Fruit fly (Drosophila melanogaster) whole organism, embryonic: ENCODE data around the gene CG46439.
A peak's percentile ranks its signal among the peaks of the same experiment; 100 is the strongest.

Experiments
- Atf6 ChIP-seq: fragments of 200-800 bp; sonication (Bioruptor generic); IDR thresholded peaks from 2 replicates; pipeline ENCODE4 v1.3.6; 2022; ENCODE audit warnings: missing biosample characterization, missing genetic modification characterization
- Bdp1 ChIP-seq: fragments of 200-800 bp; sonication (Bioruptor generic); optimal IDR thresholded peaks from 3 replicates; lab custom pipeline; 2016; ENCODE audit warnings: missing biosample characterization, missing genetic modification characterization
- CG10543 ChIP-seq: fragments of 200-800 bp; sonication (Bioruptor generic); optimal IDR thresholded peaks from 3 replicates; lab custom pipeline; 2017; ENCODE audit warnings: missing biosample characterization, mild to moderate bottlenecking, missing genetic modification characterization, moderate library complexity
- CG10959 ChIP-seq: fragments of 200-800 bp; sonication (Bioruptor generic); IDR thresholded peaks from 2 replicates; pipeline ENCODE4 v1.3.6; 2022; ENCODE audit warnings: missing biosample characterization, missing genetic modification characterization
- CG11456 ChIP-seq: fragments of 200-800 bp; sonication (Bioruptor generic); IDR thresholded peaks from 3 replicates; pipeline ENCODE4 v1.3.6; 2022; ENCODE audit warnings: missing biosample characterization, missing genetic modification characterization
- CG12769 ChIP-seq: fragments of 200-800 bp; sonication (Bioruptor generic); optimal IDR thresholded peaks from 2 replicates; lab custom pipeline; 2019; ENCODE audit warnings: missing biosample characterization, mild to moderate bottlenecking, missing genetic modification characterization, moderate library complexity
- CG13287 ChIP-seq: fragments of 200-800 bp; sonication (Bioruptor generic); IDR thresholded peaks from 2 replicates; pipeline ENCODE4 v1.3.6; 2022; ENCODE audit warnings: missing biosample characterization, missing genetic modification characterization; ENCODE audit not compliant: partially characterized antibody
- CG13894 ChIP-seq: fragments of 200-800 bp; sonication (Bioruptor generic); optimal IDR thresholded peaks from 3 replicates; lab custom pipeline; 2018; ENCODE audit warnings: missing biosample characterization, mild to moderate bottlenecking, missing genetic modification characterization, moderate library complexity
- CG15269 ChIP-seq: fragments of 200-800 bp; sonication (Bioruptor generic); optimal IDR thresholded peaks from 2 replicates; lab custom pipeline; 2018; ENCODE audit warnings: missing biosample characterization, mild to moderate bottlenecking, missing genetic modification characterization, moderate library complexity
- CG1832 ChIP-seq: fragments of 200-800 bp; sonication (Bioruptor generic); optimal IDR thresholded peaks from 2 replicates; lab custom pipeline; 2017; ENCODE audit warnings: missing biosample characterization, mild to moderate bottlenecking, missing genetic modification characterization, inconsistent platforms
- CG2199 ChIP-seq: fragments of 200-800 bp; sonication (Bioruptor generic); IDR thresholded peaks from 3 replicates; pipeline ENCODE4 v1.3.6; 2022; ENCODE audit warnings: missing biosample characterization, missing genetic modification characterization
- CG3065 ChIP-seq: fragments of 200-800 bp; sonication (Bioruptor generic); optimal IDR thresholded peaks from 2 replicates; lab custom pipeline; 2016; ENCODE audit warnings: missing biosample characterization, missing genetic modification characterization
- CG3995 ChIP-seq: fragments of 200-800 bp; sonication (Bioruptor generic); optimal IDR thresholded peaks from 3 replicates; lab custom pipeline; 2016; ENCODE audit warnings: missing biosample characterization, missing genetic modification characterization
- CG4707 ChIP-seq: fragments of 200-800 bp; sonication (Bioruptor generic); optimal IDR thresholded peaks from 2 replicates; lab custom pipeline; 2018; ENCODE audit warnings: missing biosample characterization, mild to moderate bottlenecking, missing genetic modification characterization, moderate library complexity
- CG9437 ChIP-seq: fragments of 200-800 bp; sonication (Bioruptor generic); optimal IDR thresholded peaks from 2 replicates; lab custom pipeline; 2018; ENCODE audit warnings: missing biosample characterization, mild to moderate bottlenecking, missing genetic modification characterization
- D19A ChIP-seq: fragments of 200-800 bp; optimal IDR thresholded peaks from 3 replicates; lab custom pipeline; 2019; ENCODE audit warnings: missing biosample characterization, mild to moderate bottlenecking, missing genetic modification characterization, moderate library complexity
- Hr78 ChIP-seq, 2 experiments: fragments of 200-800 bp in 1 of 2; fragments of >200 bp in 1 of 2; sonication (Bioruptor generic) in 1 of 2; optimal IDR thresholded peaks; 2 replicates each; lab custom pipeline; 2017 to 2019; ENCODE audit warnings: missing biosample characterization in 2 of 2, missing genetic modification characterization in 2 of 2, mild to moderate bottlenecking in 1 of 2, moderate library complexity in 1 of 2
- Med ChIP-seq: fragments of 200-800 bp; sonication (Bioruptor generic); peaks from one replicate; lab custom pipeline; 2016; ENCODE audit warnings: missing biosample characterization, missing genetic modification characterization, mild to moderate bottlenecking, inconsistent platforms, moderate library complexity
- Myb ChIP-seq: fragments of 200-800 bp; sonication (Bioruptor generic); optimal IDR thresholded peaks from 2 replicates; lab custom pipeline; 2016; ENCODE audit warnings: missing biosample characterization, missing genetic modification characterization
- NC2β ChIP-seq: fragments of 200-800 bp; sonication (Bioruptor generic); optimal IDR thresholded peaks from 2 replicates; lab custom pipeline; 2016; ENCODE audit warnings: missing biosample characterization, missing genetic modification characterization
- Nf-YB ChIP-seq: fragments of 200-800 bp; sonication (Bioruptor generic); optimal IDR thresholded peaks from 3 replicates; lab custom pipeline; 2019; ENCODE audit warnings: missing biosample characterization, mild to moderate bottlenecking, missing genetic modification characterization, moderate library complexity
- NfI ChIP-seq: fragments of 200-800 bp; sonication (Bioruptor generic); optimal IDR thresholded peaks from 3 replicates; lab custom pipeline; 2018; ENCODE audit warnings: missing biosample characterization, mild to moderate bottlenecking, missing genetic modification characterization, moderate library complexity
- Ssrp ChIP-seq: fragments of 200-800 bp; sonication (Bioruptor generic); optimal IDR thresholded peaks from 2 replicates; lab custom pipeline; 2018; ENCODE audit warnings: missing biosample characterization, mild to moderate bottlenecking, missing genetic modification characterization, moderate library complexity
- TFAM ChIP-seq: fragments of 200-800 bp; sonication (Bioruptor generic); optimal IDR thresholded peaks from 2 replicates; lab custom pipeline; 2017; ENCODE audit warnings: missing biosample characterization, missing genetic modification characterization, inconsistent platforms
- aop ChIP-seq: fragments of 200-800 bp; sonication (Bioruptor generic); IDR thresholded peaks from 2 replicates; pipeline ENCODE4 v1.3.6; 2022; ENCODE audit warnings: missing biosample characterization, missing genetic modification characterization
- ap ChIP-seq: fragments of 200-800 bp; sonication (Bioruptor generic); IDR thresholded peaks from 2 replicates; pipeline ENCODE4 v1.3.6; 2022; ENCODE audit warnings: missing biosample characterization, missing genetic modification characterization
- bab2 ChIP-seq: fragments of 200-800 bp; sonication (Bioruptor generic); optimal IDR thresholded peaks from 2 replicates; lab custom pipeline; 2016; ENCODE audit warnings: missing biosample characterization, missing genetic modification characterization
- bbx ChIP-seq: fragments of 200-800 bp; sonication (Bioruptor generic); IDR thresholded peaks from 2 replicates; pipeline ENCODE4 v1.3.6; 2022; ENCODE audit warnings: missing biosample characterization, missing genetic modification characterization; ENCODE audit not compliant: partially characterized antibody
- btn ChIP-seq: fragments of 200-800 bp; sonication (Bioruptor generic); optimal IDR thresholded peaks from 2 replicates; lab custom pipeline; 2016; ENCODE audit warnings: missing biosample characterization, missing genetic modification characterization
- cad ChIP-seq: fragments of >200 bp; optimal IDR thresholded peaks from 2 replicates; lab custom pipeline; 2017; ENCODE audit warnings: missing biosample characterization, missing genetic modification characterization
- chinmo ChIP-seq: fragments of 200-800 bp; sonication (Bioruptor generic); IDR thresholded peaks from 4 replicates; pipeline ENCODE4 v1.3.6; 2022; ENCODE audit warnings: missing biosample characterization, missing genetic modification characterization; ENCODE audit not compliant: partially characterized antibody
- ci ChIP-seq: fragments of 200-800 bp; sonication (Bioruptor generic); IDR thresholded peaks from 3 replicates; pipeline ENCODE4 v1.3.6; 2022; ENCODE audit warnings: missing biosample characterization, missing genetic modification characterization
- da ChIP-seq: fragments of 200-800 bp; sonication (Bioruptor generic); optimal IDR thresholded peaks from 2 replicates; lab custom pipeline; 2016; ENCODE audit warnings: missing biosample characterization, missing genetic modification characterization
- fd102C ChIP-seq: fragments of 200-800 bp; sonication (Bioruptor generic); optimal IDR thresholded peaks from 2 replicates; lab custom pipeline; 2018; ENCODE audit warnings: missing biosample characterization, mild to moderate bottlenecking, missing genetic modification characterization, moderate library complexity
- fu2 ChIP-seq: fragments of 200-800 bp; sonication (Bioruptor generic); optimal IDR thresholded peaks from 2 replicates; lab custom pipeline; 2016; ENCODE audit warnings: missing biosample characterization, missing genetic modification characterization
- hb ChIP-seq: fragments of 200-800 bp; sonication (Bioruptor generic); IDR thresholded peaks from 3 replicates; pipeline ENCODE4 v1.3.6; 2022; ENCODE audit warnings: missing biosample characterization, missing genetic modification characterization; ENCODE audit not compliant: partially characterized antibody
- jing ChIP-seq: fragments of 200-800 bp; sonication (Bioruptor generic); optimal IDR thresholded peaks from 2 replicates; lab custom pipeline; 2018; ENCODE audit warnings: missing biosample characterization, mild to moderate bottlenecking, missing genetic modification characterization
- mirr ChIP-seq: fragments of 200-800 bp; sonication (Bioruptor generic); optimal IDR thresholded peaks from 3 replicates; lab custom pipeline; 2018; ENCODE audit warnings: missing biosample characterization, mild to moderate bottlenecking, missing genetic modification characterization
- nom ChIP-seq: fragments of 200-800 bp; sonication (Bioruptor generic); optimal IDR thresholded peaks from 2 replicates; lab custom pipeline; 2017; ENCODE audit warnings: missing biosample characterization, missing genetic modification characterization, mild to moderate bottlenecking, moderate library complexity, missing genetic modification reagents
- pnt ChIP-seq: fragments of 200-800 bp; sonication (Bioruptor generic); optimal IDR thresholded peaks from 3 replicates; lab custom pipeline; 2016; ENCODE audit warnings: missing biosample characterization, missing genetic modification characterization
- pum ChIP-seq: fragments of 200-800 bp; sonication (Bioruptor generic); optimal IDR thresholded peaks from 2 replicates; lab custom pipeline; 2016; ENCODE audit warnings: missing biosample characterization, missing genetic modification characterization
- row ChIP-seq: fragments of 200-800 bp; sonication (Bioruptor generic); IDR thresholded peaks from 3 replicates; pipeline ENCODE4 v1.3.6; 2022; ENCODE audit warnings: missing biosample characterization, missing genetic modification characterization
- sisA ChIP-seq: fragments of 200-800 bp; sonication (Bioruptor generic); IDR thresholded peaks from 2 replicates; pipeline ENCODE4 v1.3.6; 2022; ENCODE audit warnings: missing biosample characterization, missing genetic modification characterization
- trem ChIP-seq: fragments of 200-800 bp; optimal IDR thresholded peaks from 3 replicates; lab custom pipeline; 2019; ENCODE audit warnings: missing biosample characterization, mild to moderate bottlenecking, missing genetic modification characterization, moderate library complexity
- trh ChIP-seq: fragments of 200-800 bp; sonication (Bioruptor generic); optimal IDR thresholded peaks from 2 replicates; lab custom pipeline; 2016; ENCODE audit warnings: missing biosample characterization, missing genetic modification characterization
- vfl ChIP-seq: fragments of 200-800 bp; sonication (Bioruptor generic); optimal IDR thresholded peaks from 2 replicates; lab custom pipeline; 2016; ENCODE audit warnings: missing biosample characterization, missing genetic modification characterization

The CG46439 gene

DNA sequence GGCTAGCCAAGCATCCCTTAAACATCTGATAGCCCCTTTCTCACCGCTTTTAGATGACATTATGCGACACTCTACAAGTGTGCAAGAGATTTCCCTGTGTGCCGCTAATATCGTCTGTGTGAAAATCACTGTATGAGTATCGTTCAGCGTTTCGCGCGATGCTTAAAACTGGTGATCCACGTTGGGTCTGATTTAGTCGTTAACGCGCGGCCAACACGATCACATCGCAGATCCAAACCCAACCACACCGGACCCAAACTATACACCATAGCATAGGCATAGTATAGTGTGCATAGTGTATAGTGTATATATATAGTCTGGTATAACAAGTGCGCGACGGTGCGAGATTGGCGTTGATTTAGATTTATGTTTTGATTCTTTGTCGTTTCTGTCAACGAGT is 42.2 kb downstream of the CG46439 start, which contains the start of gene CG7888 (continued):
- TF ChIP-seq CG10959 (GFP tag; lab: Robert Waterston, UW), result no peak
- no peak for TF ChIP-seq btn (GFP tag; lab: Kevin White, UChicago)
- 0 out of 3 replicates have a peak, but pooled peaks have one; percentile 57 for TF ChIP-seq CG2199 (GFP tag; lab: Robert Waterston, UW)
- TF ChIP-seq bab2 (GFP tag; lab: Kevin White, UChicago), result no peak
- no peak for TF ChIP-seq mirr (GFP tag; lab: Kevin White, UChicago)
- TF ChIP-seq da (GFP tag; lab: Kevin White, UChicago), result no peak
- no peak for TF ChIP-seq NC2β (GFP tag; lab: Kevin White, UChicago)
- no peak for TF ChIP-seq CG9437
- peak; percentile 63 for TF ChIP-seq CG13894 (tag; lab: Kevin White, UChicago)
- TF ChIP-seq CG15269, result peak; percentile 13
- no peak for TF ChIP-seq bbx (GFP tag; lab: Robert Waterston, UW)
- no peak for TF ChIP-seq NfI (GFP tag; lab: Kevin White, UChicago)
- no peak for TF ChIP-seq CG4707 (GFP tag; lab: Kevin White, UChicago)
- no peak for TF ChIP-seq hb (GFP tag; lab: Robert Waterston, UW)
- no peak for TF ChIP-seq fu2 (GFP tag; lab: Kevin White, UChicago)
- TF ChIP-seq CG12769, result peak; percentile 3
- no peak for TF ChIP-seq nom (GFP tag; lab: Kevin White, UChicago)
- TF ChIP-seq Bdp1, result no peak
- no peak for TF ChIP-seq aop (GFP tag; lab: Robert Waterston, UW)
- TF ChIP-seq ci (GFP tag; lab: Robert Waterston, UW), result no peak
- TF ChIP-seq Hr78 (GFP tag; optimal IDR thresholded peaks at IDR 0.05; lab: Kevin White, UChicago), result no peak
- TF ChIP-seq row (GFP tag; lab: Robert Waterston, UW), result 0 out of 3 replicates have a peak, but pooled peaks have one; percentile 11
- no peak for TF ChIP-seq TFAM (GFP tag; lab: Kevin White, UChicago)
- TF ChIP-seq CG3065 (GFP tag; lab: Kevin White, UChicago), result no peak
- no peak for TF ChIP-seq Nf-YB
- peak; percentile 14 for TF ChIP-seq D19A
- TF ChIP-seq vfl (GFP tag; lab: Kevin White, UChicago), result no peak
- no peak for TF ChIP-seq Atf6 (GFP tag; lab: Robert Waterston, UW)
- no peak for TF ChIP-seq trh (GFP tag; lab: Kevin White, UChicago)
- no peak for TF ChIP-seq CG13287
- no peak for TF ChIP-seq fd102C
- no peak for TF ChIP-seq jing (GFP tag; lab: Kevin White, UChicago)
- no peak for TF ChIP-seq sisA (GFP tag; lab: Robert Waterston, UW)
- peak; percentile 26 for TF ChIP-seq Med (GFP tag; lab: Kevin White, UChicago)
- TF ChIP-seq pnt (GFP tag; lab: Kevin White, UChicago), result no peak
- peak; percentile 15 for TF ChIP-seq CG3995
- TF ChIP-seq chinmo (GFP tag; lab: Robert Waterston, UW), result 0 out of 4 replicates have a peak, but pooled peaks have one; percentile 23
- TF ChIP-seq CG1832 (GFP tag; lab: Kevin White, UChicago), result no peak
- TF ChIP-seq ap (GFP tag; lab: Robert Waterston, UW), result no peak
- TF ChIP-seq CG10543 (GFP tag; lab: Kevin White, UChicago), result no peak
- TF ChIP-seq cad, result no peak
- TF ChIP-seq CG11456, result 0 out of 3 replicates have a peak, but pooled peaks have one; percentile 31
- no peak for TF ChIP-seq pum (GFP tag; lab: Kevin White, UChicago)
- no peak for TF ChIP-seq Myb
- TF ChIP-seq Ssrp (tag; lab: Kevin White, UChicago), result no peak
- TF ChIP-seq trem (tag; lab: Kevin White, UChicago), result no peak
- TF ChIP-seq, all 482 proteins: peak for 12
